Fruit fly (Drosophila melanogaster): Measurements from ENCODE around the gene Fum4.

Fum4 gene

dm6 chr2L:10200847-10201246, 9.6 kb upstream of the Fum4 start, which contains the start of the genes Ripalpha and RpL7 (continued):
- peak; percentile 91 for TF ChIP-seq D19B (GFP tag; optimal IDR thresholded peaks at IDR 0.05)
- TF ChIP-seq CG12299 (tag; optimal IDR thresholded peaks at IDR 0.05) = peak; percentile 94
- TF ChIP-seq Dp (GFP tag; optimal IDR thresholded peaks at IDR 0.05) = peak; percentile 78
- peak; percentile 85 for TF ChIP-seq CG4404 (GFP tag; IDR thresholded peaks at IDR 0.05)
- peak; percentile 97 for TF ChIP-seq Fer3 (tag; optimal IDR thresholded peaks at IDR 0.05)
- peak; percentile 93 for TF ChIP-seq CG10959 (GFP tag; IDR thresholded peaks at IDR 0.05)
- peak; percentile 98 for TF ChIP-seq CG1233 (GFP tag; optimal IDR thresholded peaks at IDR 0.05)
- TF ChIP-seq CG9817 (tag; optimal IDR thresholded peaks at IDR 0.05) = peak; percentile 97
- peak; percentile 89 for TF ChIP-seq E2f2 (GFP tag; IDR thresholded peaks at IDR 0.05)
- peak; percentile 98 for TF ChIP-seq CG7786 (GFP tag; optimal IDR thresholded peaks at IDR 0.05)
- TF ChIP-seq CHES-1-like (GFP tag; optimal IDR thresholded peaks at IDR 0.05) = peak; percentile 99
- TF ChIP-seq CG32772 (GFP tag; IDR thresholded peaks at IDR 0.05) = no peak; the same call in none of the 2 replicates
- peak; percentile 64 for TF ChIP-seq CG1832 (GFP tag; optimal IDR thresholded peaks at IDR 0.05)
- peak; percentile 90 for TF ChIP-seq unc-4 (GFP tag; IDR thresholded peaks at IDR 0.05; ENCODE audit: partially characterized antibody)
- TF ChIP-seq wor (GFP tag; IDR thresholded peaks at IDR 0.05) = peak; percentile 77
- TF ChIP-seq CG17328 (GFP tag; IDR thresholded peaks at IDR 0.05) = peak; percentile 98
- TF ChIP-seq HLHmδ (GFP tag; optimal IDR thresholded peaks at IDR 0.05) = peak; percentile 100
- TF ChIP-seq en (GFP tag; optimal IDR thresholded peaks at IDR 0.05) = peak; percentile 98
- TF ChIP-seq CG13424 (tag; optimal IDR thresholded peaks at IDR 0.05) = peak; percentile 87
- peak; percentile 95 for TF ChIP-seq Optix (GFP tag; IDR thresholded peaks at IDR 0.05)
- TF ChIP-seq CG6854 (GFP tag; optimal IDR thresholded peaks at IDR 0.05) = peak; percentile 92
- peak in 1 of 2 experiments; percentile 72 for TF ChIP-seq tll (GFP tag; optimal IDR thresholded peaks at IDR 0.05)
- peak; percentile 78 for TF ChIP-seq CG30020 (tag; optimal IDR thresholded peaks at IDR 0.05)
- peak; percentile 100 for TF ChIP-seq CG2116 (GFP tag; optimal IDR thresholded peaks at IDR 0.05)
- TF ChIP-seq Kr (GFP tag; optimal IDR thresholded peaks at IDR 0.05) = peak; percentile 95
- TF ChIP-seq HLH54F (GFP tag; optimal IDR thresholded peaks at IDR 0.05) = peak; percentile 98
- TF ChIP-seq Hr51 (GFP tag; optimal IDR thresholded peaks at IDR 0.05) = peak; percentile 88 to 99
- peak; percentile 95 for TF ChIP-seq HLH3B (GFP tag; IDR thresholded peaks at IDR 0.05)
- TF ChIP-seq zen (tag; optimal IDR thresholded peaks at IDR 0.05) = peak; percentile 94
- peak; percentile 96 for TF ChIP-seq CG2199 (GFP tag; IDR thresholded peaks at IDR 0.05)
- TF ChIP-seq exex (tag; optimal IDR thresholded peaks at IDR 0.05) = peak; percentile 78
- peak; percentile 100 for TF ChIP-seq NC2β (GFP tag; optimal IDR thresholded peaks at IDR 0.05)
- TF ChIP-seq gt (GFP tag; IDR thresholded peaks at IDR 0.05) = peak; percentile 87
- TF ChIP-seq CG7556 (GFP tag; optimal IDR thresholded peaks at IDR 0.05) = peak; percentile 93
- peak; percentile 99 for TF ChIP-seq NFAT (GFP tag; IDR thresholded peaks at IDR 0.05)
- TF ChIP-seq CG18599 (GFP tag; optimal IDR thresholded peaks at IDR 0.05) = peak; percentile 98
- TF ChIP-seq sob (GFP tag; IDR thresholded peaks at IDR 0.05) = peak; percentile 99
- TF ChIP-seq CG10654 (GFP tag; optimal IDR thresholded peaks at IDR 0.05) = peak; percentile 97
- peak; percentile 94 for TF ChIP-seq mam (GFP tag; optimal IDR thresholded peaks at IDR 0.05)
- no peak for TF ChIP-seq hth (optimal IDR thresholded peaks at IDR 0.05)
- TF ChIP-seq dan (GFP tag; IDR thresholded peaks at IDR 0.05) = no peak
- TF ChIP-seq tap (tag; optimal IDR thresholded peaks at IDR 0.05) = peak; percentile 84
- TF ChIP-seq CG9215 (GFP tag; IDR thresholded peaks at IDR 0.05) = peak; percentile 83
- peak; percentile 80 for TF ChIP-seq Elba2 (GFP tag; optimal IDR thresholded peaks at IDR 0.05)
- no peak for TF ChIP-seq prd (optimal IDR thresholded peaks at IDR 0.05)
- TF ChIP-seq prd (GFP tag; IDR thresholded peaks at IDR 0.05) = peak; percentile 91
- TF ChIP-seq CG1792 (GFP tag; optimal IDR thresholded peaks at IDR 0.05) = peak; percentile 97
- peak; percentile 85 for TF ChIP-seq Scr (GFP tag; IDR thresholded peaks at IDR 0.05; ENCODE audit: partially characterized antibody)
- peak; percentile 91 for TF ChIP-seq CG10565 (GFP tag; optimal IDR thresholded peaks at IDR 0.05)
- peak; percentile 97 for TF ChIP-seq CG4282 (GFP tag; optimal IDR thresholded peaks at IDR 0.05)
- TF ChIP-seq C15 (GFP tag; IDR thresholded peaks at IDR 0.05) = peak; percentile 95

Data from whole organism, embryonic.